Worm (Caenorhabditis elegans): ENCODE data around the gene lias-1.

The lias-1 gene

DNA sequence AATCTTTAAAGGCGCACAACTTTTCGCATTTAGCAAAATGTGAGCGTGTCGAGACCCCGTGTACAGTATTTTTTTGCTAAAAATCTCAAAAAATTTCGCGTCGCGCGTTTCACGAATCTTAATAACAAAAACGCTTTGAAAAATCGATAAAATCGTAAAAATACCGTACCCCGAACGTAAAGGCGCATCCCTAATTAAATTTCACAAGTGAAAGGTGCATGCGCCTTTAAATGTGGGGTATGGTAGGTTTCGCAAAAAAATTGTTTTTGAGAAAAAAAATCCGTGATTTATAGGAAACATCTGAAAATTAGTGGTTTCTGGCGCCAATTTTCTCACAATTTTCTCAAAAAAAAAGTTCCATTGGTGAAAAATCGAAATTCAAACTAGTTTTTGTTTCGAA lies 29.3 kb upstream of the lias-1 start:
- TF ChIP-seq mdl-1 (tag; optimal IDR thresholded peaks at IDR 0.05) (no peak), unc-39 (tag; optimal IDR thresholded peaks at IDR 0.05) (no peak), ceh-16 (tag; optimal IDR thresholded peaks at IDR 0.05) (no peak), elt-3 (tag; optimal IDR thresholded peaks at IDR 0.05) (no peak), ztf-1 (GFP tag; conservative IDR thresholded peaks at IDR 0.05) (no peak), Y55F3AM.14 (GFP tag; optimal IDR thresholded peaks at IDR 0.05) (no peak), lin-39 (tag; optimal IDR thresholded peaks at IDR 0.05) (no peak), aly-2 (tag; optimal IDR thresholded peaks at IDR 0.05) (no peak), nhr-10 (tag; optimal IDR thresholded peaks at IDR 0.05) (no peak)

DNA sequence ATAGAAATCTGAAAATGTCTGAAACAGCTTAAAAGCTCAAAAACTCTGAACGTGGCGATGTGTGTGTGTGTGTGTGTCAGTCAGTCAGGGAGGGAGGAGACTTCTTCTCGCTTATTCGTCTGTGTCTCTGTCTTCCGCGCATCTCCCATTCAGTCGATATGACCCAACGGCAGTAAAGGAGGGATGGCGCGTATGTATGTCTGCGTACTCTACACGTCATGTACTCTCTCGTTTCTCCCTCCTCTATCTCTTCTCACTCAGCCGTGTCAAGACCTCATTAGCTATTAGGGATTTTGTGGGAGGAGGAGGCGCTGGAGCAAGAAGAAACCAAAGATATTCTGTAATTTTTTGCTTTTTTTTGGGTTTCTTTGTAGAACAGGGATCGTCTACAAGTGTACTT lies 27.1 kb upstream of the lias-1 start:
- no peak for TF ChIP-seq blmp-1 (tag; optimal IDR thresholded peaks at IDR 0.05; ENCODE audit: insufficient read depth)
- TF ChIP-seq lin-13 (GFP tag; optimal IDR thresholded peaks at IDR 0.05) = peak; percentile 45
- peak; percentile 62 for TF ChIP-seq egl-27 (tag; optimal IDR thresholded peaks at IDR 0.05)
- peak; percentile 84 for TF ChIP-seq unc-55 (GFP tag; optimal IDR thresholded peaks at IDR 0.05)
- peak; percentile 75 for TF ChIP-seq crh-2 (tag; optimal IDR thresholded peaks at IDR 0.05)
- no peak for TF ChIP-seq sem-4 (tag; optimal IDR thresholded peaks at IDR 0.05)
- TF ChIP-seq C34F6.9 (tag; optimal IDR thresholded peaks at IDR 0.05) = peak; percentile 92
- TF ChIP-seq lsy-2 (tag; optimal IDR thresholded peaks at IDR 0.05) = peak; percentile 48 to 78
- no peak for TF ChIP-seq nhr-237 (tag; optimal IDR thresholded peaks at IDR 0.05)
- no peak for TF ChIP-seq alr-1 (tag; optimal IDR thresholded peaks at IDR 0.05)
- peak; percentile 47 for TF ChIP-seq fos-1 (tag; optimal IDR thresholded peaks at IDR 0.05)
- no peak for TF ChIP-seq R02D3.7 (tag; optimal IDR thresholded peaks at IDR 0.05)
- peak; percentile 18 for TF ChIP-seq mab-5 (tag; optimal IDR thresholded peaks at IDR 0.05)
- peak; percentile 9 for TF ChIP-seq nhr-6 (tag; optimal IDR thresholded peaks at IDR 0.05)
- peak; percentile 68 for TF ChIP-seq sma-9 (GFP tag; optimal IDR thresholded peaks at IDR 0.05)
- TF ChIP-seq sma-9 (tag; optimal IDR thresholded peaks at IDR 0.05) = no peak
- TF ChIP-seq F13H6.1 (tag; optimal IDR thresholded peaks at IDR 0.05) = peak; percentile 77
- peak in 1 of 2 experiments; percentile 11 for TF ChIP-seq mdl-1 (tag; optimal IDR thresholded peaks at IDR 0.05)
- TF ChIP-seq lin-39 (tag; optimal IDR thresholded peaks at IDR 0.05) = no peak
- peak; percentile 58 for TF ChIP-seq zag-1 (tag; optimal IDR thresholded peaks at IDR 0.05)
- TF ChIP-seq nhr-21 (tag; optimal IDR thresholded peaks at IDR 0.05) = peak; percentile 5
- TF ChIP-seq nhr-129 (tag; optimal IDR thresholded peaks at IDR 0.05) = peak; percentile 91
- peak; percentile 57 for TF ChIP-seq lin-11 (tag; optimal IDR thresholded peaks at IDR 0.05)

DNA sequence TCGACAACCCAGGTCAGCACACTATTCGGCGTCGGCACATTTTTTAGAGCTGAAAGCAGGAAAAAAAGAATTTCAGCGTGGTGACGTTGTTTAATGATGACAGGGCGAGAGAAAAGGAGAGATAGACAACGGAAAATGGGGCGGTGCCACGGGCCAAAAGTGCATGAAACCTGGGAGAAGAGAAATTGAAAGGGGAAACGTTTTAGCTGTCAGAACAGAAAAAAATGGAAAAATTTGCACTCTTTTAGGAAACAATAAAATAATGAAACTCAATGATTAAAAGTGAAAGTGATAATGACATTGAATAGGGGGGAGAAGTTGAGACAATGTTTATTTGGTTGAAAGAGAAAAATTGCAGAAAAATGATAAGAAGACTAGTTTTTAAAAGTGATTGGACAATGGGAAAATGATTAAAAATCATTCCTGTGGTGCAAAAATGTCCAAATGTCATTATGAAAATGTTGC lies 24.9 kb upstream of the lias-1 start, which contains the start of gene pitp-1:
Gene pitp-1, minus strand, starts transcription at position 51 of the 465 bp plus-strand sequence.
- TF ChIP-seq crh-2 (tag; optimal IDR thresholded peaks at IDR 0.05) (peak; percentile 0), lsy-2 (tag; optimal IDR thresholded peaks at IDR 0.05) (no peak), blmp-1 (tag; optimal IDR thresholded peaks at IDR 0.05; ENCODE audit: insufficient read depth) (peak; percentile 70), F13H6.1 (tag; optimal IDR thresholded peaks at IDR 0.05) (peak; percentile 15), skn-1 (tag; optimal IDR thresholded peaks at IDR 0.05) (no peak), dmd-4 (tag; optimal IDR thresholded peaks at IDR 0.05) (no peak), fos-1 (tag; optimal IDR thresholded peaks at IDR 0.05) (peak; percentile 76)

DNA sequence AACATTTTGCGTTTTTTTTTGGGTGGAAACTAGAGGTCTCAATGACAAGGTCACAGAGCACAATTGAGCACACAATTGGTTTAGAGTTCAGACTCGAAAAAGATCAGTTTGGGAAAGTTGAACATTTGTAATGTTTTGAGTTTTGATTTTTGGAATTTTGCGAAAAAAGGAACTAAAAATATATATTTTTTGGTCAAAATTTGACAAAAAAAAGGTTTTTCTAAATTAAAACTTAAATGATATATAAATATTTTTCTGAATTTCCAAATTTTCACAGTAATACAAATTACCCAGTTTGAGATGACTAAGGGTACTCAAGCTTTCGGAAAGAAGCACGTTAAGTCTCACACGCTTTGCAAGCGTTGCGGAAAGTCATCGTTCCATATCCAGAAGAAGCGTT lies 23.4 kb upstream of the lias-1 start, which contains the start of gene rpl-37:
Gene rpl-37, plus strand, starts transcription at position 301 of the 400 bp plus-strand sequence.
- no peak for TF ChIP-seq fos-1 (tag; optimal IDR thresholded peaks at IDR 0.05)

DNA sequence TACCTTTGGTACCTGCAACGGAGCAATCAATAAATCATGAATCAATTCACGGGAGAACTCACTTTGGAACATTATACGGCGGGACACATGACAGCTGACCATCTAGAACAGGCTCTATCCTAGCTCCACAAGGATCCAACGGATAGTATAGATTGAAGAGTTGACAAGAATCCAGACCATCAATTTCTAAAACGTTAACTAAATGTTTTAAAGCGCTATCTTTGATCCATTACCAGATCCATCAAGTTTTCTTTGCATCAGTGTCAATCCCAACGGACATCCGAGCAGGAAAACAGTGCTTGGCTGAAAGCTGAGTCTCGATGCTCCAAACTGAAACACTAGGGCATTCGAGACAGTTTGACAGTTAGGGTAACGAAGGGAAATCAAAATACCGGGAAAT lies 18.5 kb upstream of the lias-1 start:
- TF ChIP-seq ceh-16 (tag; optimal IDR thresholded peaks at IDR 0.05) (no peak), nhr-129 (tag; optimal IDR thresholded peaks at IDR 0.05) (no peak), ztf-11 (tag; optimal IDR thresholded peaks at IDR 0.05) (no peak), nhr-21 (tag; optimal IDR thresholded peaks at IDR 0.05) (no peak), lin-11 (tag; optimal IDR thresholded peaks at IDR 0.05) (no peak), nhr-25 (tag; optimal IDR thresholded peaks at IDR 0.05) (no peak), Y55F3AM.14 (GFP tag; optimal IDR thresholded peaks at IDR 0.05) (no peak), aly-2 (tag; optimal IDR thresholded peaks at IDR 0.05) (no peak), mbf-1 (tag; optimal IDR thresholded peaks at IDR 0.05) (no peak), snpc-4 (tag; optimal IDR thresholded peaks at IDR 0.05) (no peak), peb-1 (tag; optimal IDR thresholded peaks at IDR 0.05) (no peak), C34F6.9 (tag; optimal IDR thresholded peaks at IDR 0.05) (no peak), gmeb-1 (tag; optimal IDR thresholded peaks at IDR 0.05) (no peak), ceh-82 (tag; optimal IDR thresholded peaks at IDR 0.05) (no peak), unc-62 (GFP tag; optimal IDR thresholded peaks at IDR 0.05) (no peak), sma-3 (GFP tag; optimal IDR thresholded peaks at IDR 0.05) (no peak), lin-13 (GFP tag; optimal IDR thresholded peaks at IDR 0.05) (no peak), lin-39 (tag; optimal IDR thresholded peaks at IDR 0.05) (no peak), zag-1 (tag; optimal IDR thresholded peaks at IDR 0.05) (no peak)
